Worm (Caenorhabditis elegans) whole organism, young adult: Measurements from ENCODE around the gene such-1.

ENCODE experiments used
- B0261.1 ChIP-seq: sonication (generic microtip); optimal IDR thresholded peaks from 2 replicates; lab custom pipeline; 2016; ENCODE audit warnings: mild to moderate bottlenecking, missing genetic modification characterization, moderate library complexity, missing compliant biosample characterization
- C17E4.6 ChIP-seq: fragments of 200-800 bp; sonication (Bioruptor generic); IDR thresholded peaks from 2 replicates; pipeline ENCODE4 v1.3.6; 2022; ENCODE audit warnings: missing genetic modification reagents, missing genetic modification characterization, missing compliant biosample characterization
- F23B12.7 ChIP-seq: sonication (generic microtip); optimal IDR thresholded peaks from 2 replicates; lab custom pipeline; 2017; ENCODE audit warnings: missing genetic modification characterization, mild to moderate bottlenecking, missing compliant biosample characterization, antibody characterized with exemption, moderate library complexity; ENCODE audit not compliant: insufficient read depth
- F39B2.1 ChIP-seq: fragments of 200-800 bp; sonication (Bioruptor generic); IDR thresholded peaks from 2 replicates; pipeline ENCODE4 v1.3.6; 2022; ENCODE audit warnings: missing genetic modification reagents, missing genetic modification characterization, missing compliant biosample characterization
- F52B5.7 ChIP-seq: sonication (generic microtip); optimal IDR thresholded peaks from 2 replicates; lab custom pipeline; 2016; ENCODE audit warnings: mild to moderate bottlenecking, missing genetic modification characterization, missing compliant biosample characterization
- K12H6.12 ChIP-seq: fragments of 200-800 bp; sonication (Bioruptor generic); optimal IDR thresholded peaks from 2 replicates; lab custom pipeline; 2018; ENCODE audit warnings: mild to moderate bottlenecking, missing genetic modification characterization, missing compliant biosample characterization
- T26A5.8 ChIP-seq: sonication (generic microtip); optimal IDR thresholded peaks from 2 replicates; lab custom pipeline; 2016; ENCODE audit warnings: missing genetic modification characterization, missing compliant biosample characterization
- ZK185.1 ChIP-seq: sonication (generic microtip); optimal IDR thresholded peaks from 2 replicates; lab custom pipeline; 2016; ENCODE audit warnings: mild to moderate bottlenecking, missing genetic modification characterization, missing compliant biosample characterization; ENCODE audit not compliant: poor library complexity, severe bottlenecking
- akir-1 ChIP-seq: fragments of 200-800 bp; sonication (Bioruptor generic); optimal IDR thresholded peaks from 2 replicates; lab custom pipeline; 2018; ENCODE audit warnings: mild to moderate bottlenecking, missing genetic modification characterization, moderate library complexity, missing compliant biosample characterization
- aptf-2 ChIP-seq: fragments of 200-800 bp; sonication (Bioruptor generic); conservative IDR thresholded peaks from 2 replicates; pipeline ENCODE4 v1.3.6; 2022; ENCODE audit warnings: missing genetic modification reagents, missing genetic modification characterization, missing compliant biosample characterization
- athp-1 ChIP-seq: sonication (generic microtip); optimal IDR thresholded peaks from 2 replicates; lab custom pipeline; 2017; ENCODE audit warnings: mild to moderate bottlenecking, missing genetic modification characterization, missing compliant biosample characterization
- attf-6 ChIP-seq: fragments of 200-800 bp; sonication (Bioruptor generic); IDR thresholded peaks from 2 replicates; pipeline ENCODE4 v1.3.6; 2022; ENCODE audit warnings: missing genetic modification reagents, missing genetic modification characterization, missing compliant biosample characterization
- cebp-1 ChIP-seq, 2 experiments: fragments of 200-800 bp in 1 of 2; sonication (Bioruptor generic) in 1 of 2; sonication (generic microtip) in 1 of 2; IDR thresholded peaks in 1 of 2; optimal IDR thresholded peaks in 1 of 2; 2 replicates each; pipeline versions ENCODE4 v1.3.6 to Lab custom; 2017 to 2022; ENCODE audit warnings: missing compliant biosample characterization in 2 of 2, missing genetic modification characterization in 2 of 2, mild to moderate bottlenecking in 1 of 2, missing genetic modification reagents in 1 of 2, moderate library complexity in 1 of 2
- cebp-2 ChIP-seq: fragments of 200-800 bp; sonication (Bioruptor generic); IDR thresholded peaks from 2 replicates; pipeline ENCODE4 v1.3.6; 2022; ENCODE audit warnings: missing genetic modification characterization, missing compliant biosample characterization
- ceh-27 ChIP-seq: fragments of 200-800 bp; sonication (Bioruptor generic); optimal IDR thresholded peaks from 2 replicates; lab custom pipeline; 2018; ENCODE audit warnings: mild to moderate bottlenecking, missing genetic modification characterization, moderate library complexity, missing compliant biosample characterization
- ceh-58 ChIP-seq: fragments of 200-800 bp; sonication (Bioruptor generic); IDR thresholded peaks from 2 replicates; pipeline ENCODE4 v1.3.6; 2022; ENCODE audit warnings: missing genetic modification characterization, missing compliant biosample characterization
- dox-1 ChIP-seq: fragments of 200-800 bp; sonication (Bioruptor generic); IDR thresholded peaks from 2 replicates; pipeline ENCODE4 v1.3.6; 2022; ENCODE audit warnings: missing genetic modification reagents, missing genetic modification characterization, missing compliant biosample characterization
- egrh-3 ChIP-seq: fragments of 200-800 bp; sonication (Bioruptor generic); IDR thresholded peaks from 2 replicates; pipeline ENCODE4 v1.3.6; 2022; ENCODE audit warnings: missing genetic modification reagents, missing genetic modification characterization, missing compliant biosample characterization
- hmg-1.2 ChIP-seq: fragments of 200-800 bp; sonication (Bioruptor generic); IDR thresholded peaks from 2 replicates; pipeline ENCODE4 v1.3.6; 2022; ENCODE audit warnings: missing genetic modification reagents, missing genetic modification characterization, missing compliant biosample characterization
- lag-1 ChIP-seq: fragments of 200-800 bp; sonication (Bioruptor generic); IDR thresholded peaks from 2 replicates; pipeline ENCODE4 v1.3.6; 2022; ENCODE audit warnings: missing genetic modification reagents, missing genetic modification characterization, missing compliant biosample characterization
- let-526 ChIP-seq: fragments of 200-800 bp; sonication (Bioruptor generic); IDR thresholded peaks from 2 replicates; pipeline ENCODE4 v1.3.6; 2022; ENCODE audit warnings: missing genetic modification reagents, missing genetic modification characterization, missing compliant biosample characterization
- let-607 ChIP-seq, 2 experiments: fragments of 200-800 bp in 1 of 2; sonication (Bioruptor generic) in 1 of 2; sonication (generic microtip) in 1 of 2; optimal IDR thresholded peaks; 2 replicates each; lab custom pipeline; 2016 to 2018; ENCODE audit warnings: mild to moderate bottlenecking in 2 of 2, missing compliant biosample characterization in 2 of 2, missing genetic modification characterization in 2 of 2, moderate library complexity in 2 of 2, missing genotype in 1 of 2
- lin-26 ChIP-seq: fragments of 200-800 bp; sonication (Bioruptor generic); IDR thresholded peaks from 2 replicates; pipeline ENCODE4 v1.3.6; 2022; ENCODE audit warnings: missing genetic modification reagents, missing genetic modification characterization, missing compliant biosample characterization
- lin-35 ChIP-seq, 3 experiments: fragments of 150-350 bp in 2 of 3; sonication (generic microtip) in 1 of 3; optimal IDR thresholded peaks; 2 replicates each; lab custom pipeline; 2014 to 2018; ENCODE audit warnings: missing biosample characterization in 3 of 3, missing genetic modification characterization in 3 of 3, missing genetic modification reagents in 3 of 3
- lin-40 ChIP-seq: sonication (generic microtip); optimal IDR thresholded peaks from 2 replicates; lab custom pipeline; 2016; ENCODE audit warnings: missing genetic modification characterization, mild to moderate bottlenecking, missing compliant biosample characterization, missing genotype, missing genetic modification reagents
- mcd-1 ChIP-seq: fragments of 200-800 bp; sonication (Bioruptor generic); IDR thresholded peaks from 2 replicates; pipeline ENCODE4 v1.3.6; 2022; ENCODE audit warnings: missing genetic modification reagents, missing genetic modification characterization, missing compliant biosample characterization
- mxl-1 ChIP-seq: sonication (generic microtip); optimal IDR thresholded peaks from 2 replicates; lab custom pipeline; 2016; ENCODE audit warnings: missing genetic modification characterization, missing compliant biosample characterization
- nfyb-1 ChIP-seq: fragments of 200-800 bp; sonication (Bioruptor generic); IDR thresholded peaks from 2 replicates; pipeline ENCODE4 v1.3.6; 2022; ENCODE audit warnings: missing genetic modification reagents, missing genetic modification characterization, missing compliant biosample characterization
- nhr-80 ChIP-seq: sonication (generic microtip); optimal IDR thresholded peaks from 2 replicates; lab custom pipeline; 2016; ENCODE audit warnings: missing genetic modification characterization, missing compliant biosample characterization
- pbrm-1 ChIP-seq: fragments of 200-800 bp; sonication (Bioruptor generic); IDR thresholded peaks from 2 replicates; pipeline ENCODE4 v1.3.6; 2022; ENCODE audit warnings: missing genetic modification reagents, missing genetic modification characterization, missing compliant biosample characterization
- pha-4 ChIP-seq: fragments of 150-350 bp; sonication (generic microtip); optimal IDR thresholded peaks from 2 replicates; lab custom pipeline; 2014; ENCODE audit warnings: missing biosample characterization, missing genetic modification reagents, missing genetic modification characterization
- snpc-4 ChIP-seq, 5 experiments: fragments of 150-350 bp in 1 of 5; sonication (generic microtip) in 4 of 5; optimal IDR thresholded peaks; 2 replicates each; lab custom pipeline; 2014 to 2018; ENCODE audit warnings: missing genetic modification characterization in 5 of 5, missing biosample characterization in 3 of 5, antibody characterized with exemption in 2 of 5, mild to moderate bottlenecking in 2 of 5, missing compliant biosample characterization in 2 of 5, missing genotype in 2 of 5, moderate library complexity in 2 of 5, missing genetic modification reagents in 1 of 5
- tbx-9 ChIP-seq: sonication (generic microtip); optimal IDR thresholded peaks from 2 replicates; lab custom pipeline; 2016; ENCODE audit warnings: borderline replicate concordance, missing genetic modification characterization, inconsistent platforms, missing compliant biosample characterization
- tlf-1 ChIP-seq: fragments of 200-800 bp; sonication (Bioruptor generic); optimal IDR thresholded peaks from 2 replicates; lab custom pipeline; 2018; ENCODE audit warnings: mild to moderate bottlenecking, missing genetic modification characterization, missing compliant biosample characterization
- xnd-1 ChIP-seq: sonication (generic microtip); optimal IDR thresholded peaks from 2 replicates; lab custom pipeline; 2016; ENCODE audit warnings: missing genotype, missing genetic modification reagents, missing genetic modification characterization, missing compliant biosample characterization
- zfh-2 ChIP-seq: fragments of 200-800 bp; sonication (Bioruptor generic); conservative IDR thresholded peaks from 2 replicates; pipeline ENCODE4 v1.3.6; 2022; ENCODE audit warnings: missing genetic modification reagents, missing genetic modification characterization, missing compliant biosample characterization
- zim-3 ChIP-seq: sonication (generic microtip); optimal IDR thresholded peaks from 2 replicates; lab custom pipeline; 2017; ENCODE audit warnings: mild to moderate bottlenecking, missing genetic modification characterization, moderate library complexity, missing compliant biosample characterization
- ztf-25 ChIP-seq: fragments of 200-800 bp; sonication (Bioruptor generic); IDR thresholded peaks from 2 replicates; pipeline ENCODE4 v1.3.6; 2022; ENCODE audit warnings: missing genetic modification reagents, missing genetic modification characterization, missing compliant biosample characterization

Gene such-1

ce11 chrIII:11467631-11468481, 55.7 kb downstream of the such-1 start:
- TF ChIP-seq aptf-2 (GFP tag; lab: Robert Waterston, UW), result no peak
- TF ChIP-seq dox-1 (GFP tag; lab: Robert Waterston, UW), result peak; percentile 18; the same call in 1 of the 2 replicates
- no peak for TF ChIP-seq athp-1 (tag; lab: Kevin White, UChicago)
- no peak for TF ChIP-seq attf-6 (GFP tag; lab: Robert Waterston, UW)
- no peak for TF ChIP-seq cebp-1 (GFP tag; IDR thresholded peaks at IDR 0.05; lab: Robert Waterston, UW)
- TF ChIP-seq cebp-1 (tag; optimal IDR thresholded peaks at IDR 0.05; lab: Kevin White, UChicago), result peak; percentile 32
- peak; percentile 65 for TF ChIP-seq mcd-1
- TF ChIP-seq mxl-1 (tag; lab: Kevin White, UChicago), result no peak
- peak; percentile 99 for TF ChIP-seq egrh-3 (GFP tag; lab: Robert Waterston, UW)
- peak; percentile 97 for TF ChIP-seq zfh-2 (GFP tag; lab: Robert Waterston, UW)
- peak; percentile 18; the same call in 1 of the 2 replicates for TF ChIP-seq hmg-1.2 (GFP tag; lab: Robert Waterston, UW)
- 0 out of 2 replicates have a peak, but pooled peaks have one; percentile 19 for TF ChIP-seq cebp-2 (GFP tag; lab: Robert Waterston, UW)

- TF ChIP-seq T26A5.8 (no peak), hmg-1.2 (GFP tag; lab: Robert Waterston, UW) (peak; percentile 75; the same call in 1 of the 2 replicates), lin-26 (GFP tag; lab: Robert Waterston, UW) (no peak), ceh-27 (no peak), ZK185.1 (tag; lab: Kevin White, UChicago) (no peak), nhr-80 (tag; lab: Kevin White, UChicago) (peak; percentile 59), lin-40 (tag; lab: Kevin White, UChicago) (no peak), snpc-4 (GFP tag; optimal IDR thresholded peaks at IDR 0.05; lab: Kevin White, UChicago) (no peak), snpc-4 (tag; optimal IDR thresholded peaks at IDR 0.05; lab: Kevin White, UChicago) (peak in 2 of 4 experiments; percentile 2 to 42), K12H6.12 (peak; percentile 19), athp-1 (tag; lab: Kevin White, UChicago) (no peak), cebp-1 (GFP tag; IDR thresholded peaks at IDR 0.05; lab: Robert Waterston, UW) (no peak), cebp-1 (tag; optimal IDR thresholded peaks at IDR 0.05; lab: Kevin White, UChicago) (peak; percentile 18), lin-35 (GFP tag; optimal IDR thresholded peaks at IDR 0.05; lab: Kevin White, UChicago) (no peak), F39B2.1 (GFP tag; lab: Robert Waterston, UW) (no peak), xnd-1 (no peak), ceh-58 (GFP tag; lab: Robert Waterston, UW) (no peak), egrh-3 (GFP tag; lab: Robert Waterston, UW) (peak; percentile 79; the same call in 1 of the 2 replicates), B0261.1 (tag; lab: Kevin White, UChicago) (no peak), let-607 (tag; optimal IDR thresholded peaks at IDR 0.05; lab: Kevin White, UChicago) (peak in 1 of 2 experiments; percentile 1), tlf-1 (GFP tag; lab: Kevin White, UChicago) (no peak), ztf-25 (GFP tag; lab: Robert Waterston, UW) (0 out of 2 replicates have a peak, but pooled peaks have one; percentile 44), zfh-2 (GFP tag; lab: Robert Waterston, UW) (peak; percentile 65)
Observed at ce11 chrIII:11466420-11467188, 57.0 kb downstream of the such-1 start.

ce11 chrIII:11465394-11465948, 58.1 kb downstream of the such-1 start:
- TF ChIP-seq nfyb-1, result no peak
- TF ChIP-seq pbrm-1 (GFP tag; lab: Robert Waterston, UW), result no peak
- no peak for TF ChIP-seq cebp-1 (GFP tag; IDR thresholded peaks at IDR 0.05; lab: Robert Waterston, UW)
- no peak for TF ChIP-seq cebp-1 (tag; optimal IDR thresholded peaks at IDR 0.05; lab: Kevin White, UChicago)
- no peak for TF ChIP-seq lag-1 (GFP tag; lab: Robert Waterston, UW)
- TF ChIP-seq akir-1, result no peak
- TF ChIP-seq T26A5.8, result no peak
- no peak for TF ChIP-seq F23B12.7 (tag; lab: Kevin White, UChicago)
- TF ChIP-seq ZK185.1 (tag; lab: Kevin White, UChicago), result no peak
- no peak for TF ChIP-seq F52B5.7 (tag; lab: Kevin White, UChicago)
- no peak for TF ChIP-seq C17E4.6 (GFP tag; lab: Robert Waterston, UW)
- no peak for TF ChIP-seq let-526 (GFP tag; lab: Robert Waterston, UW)
- TF ChIP-seq tbx-9 (tag; lab: Kevin White, UChicago), result no peak
- peak; percentile 35 to 65 for TF ChIP-seq let-607 (tag; optimal IDR thresholded peaks at IDR 0.05; lab: Kevin White, UChicago)
- no peak for TF ChIP-seq zim-3 (tag; lab: Kevin White, UChicago)
- no peak for TF ChIP-seq pha-4 (tag; lab: Kevin White, UChicago)
